Fruit fly (Drosophila melanogaster): Measurements from ENCODE around the gene GluRIIC.

- TF ChIP-seq ovo (GFP tag; optimal IDR thresholded peaks at IDR 0.05) (no peak), Clk (GFP tag; optimal IDR thresholded peaks at IDR 0.05) (no peak), CG33017 (tag; optimal IDR thresholded peaks at IDR 0.05) (no peak), CG1620 (GFP tag; optimal IDR thresholded peaks at IDR 0.05) (no peak), CG11617 (GFP tag; optimal IDR thresholded peaks at IDR 0.05) (no peak), Hr96 (GFP tag; optimal IDR thresholded peaks at IDR 0.05) (no peak), tj (GFP tag; optimal IDR thresholded peaks at IDR 0.05) (no peak), CG7101 (tag; optimal IDR thresholded peaks at IDR 0.05) (no peak), Mnt (GFP tag; optimal IDR thresholded peaks at IDR 0.05) (no peak), cic (GFP tag; optimal IDR thresholded peaks at IDR 0.05) (no peak), Crg-1 (GFP tag; optimal IDR thresholded peaks at IDR 0.05) (no peak), bab1 (GFP tag; optimal IDR thresholded peaks at IDR 0.05) (no peak), CG12768 (GFP tag; optimal IDR thresholded peaks at IDR 0.05) (no peak)
These were observed 21.4 kb upstream of the GluRIIC start for dm6 chr2L:892461-892860.

Data from whole organism, adult.